Worm (Caenorhabditis elegans): ENCODE results near the gene T14F9.2.

T14F9.2 gene

DNA sequence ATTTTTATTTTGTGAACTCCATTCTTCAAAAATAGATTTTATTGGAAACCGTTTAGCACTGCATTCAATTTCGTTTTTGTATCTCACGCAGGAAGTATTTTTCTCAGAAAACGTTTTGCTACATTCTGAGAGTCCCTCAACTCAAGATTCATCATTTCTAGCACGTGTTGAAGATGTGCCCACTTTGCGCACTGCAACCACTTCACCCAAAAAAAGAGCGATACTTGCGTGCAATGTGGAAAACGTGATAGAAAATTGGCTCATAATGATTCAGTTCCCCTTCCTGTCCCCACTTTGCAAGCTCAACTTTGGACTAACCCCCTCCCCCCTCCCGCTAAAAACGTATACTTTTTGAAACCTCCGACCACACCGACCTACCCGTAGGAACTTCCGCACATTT is 30.9 kb downstream of the T14F9.2 start:
- TF ChIP-seq lsy-2 (tag; optimal IDR thresholded peaks at IDR 0.05) (no peak), gmeb-1 (tag; optimal IDR thresholded peaks at IDR 0.05) (no peak), unc-55 (GFP tag; optimal IDR thresholded peaks at IDR 0.05) (no peak), mdl-1 (tag; optimal IDR thresholded peaks at IDR 0.05) (peak in 1 of 2 experiments; percentile 7)

ce11 chrX:2266366-2266765 is 32.2 kb downstream of the T14F9.2 start:
- TF ChIP-seq C34F6.9 (tag; optimal IDR thresholded peaks at IDR 0.05): no peak
- TF ChIP-seq unc-55 (GFP tag; optimal IDR thresholded peaks at IDR 0.05): peak; percentile 36
- peak; percentile 43 for TF ChIP-seq mab-5 (tag; optimal IDR thresholded peaks at IDR 0.05)

ce11 chrX:2266777-2267176 is 32.7 kb downstream of the T14F9.2 start:
- no peak for TF ChIP-seq nhr-237 (tag; optimal IDR thresholded peaks at IDR 0.05)
- no peak for TF ChIP-seq dmd-4 (tag; optimal IDR thresholded peaks at IDR 0.05)
- no peak for TF ChIP-seq egl-27 (tag; optimal IDR thresholded peaks at IDR 0.05)
- no peak for TF ChIP-seq nhr-129 (tag; optimal IDR thresholded peaks at IDR 0.05)
- no peak for TF ChIP-seq nhr-25 (tag; optimal IDR thresholded peaks at IDR 0.05)
- TF ChIP-seq unc-55 (GFP tag; optimal IDR thresholded peaks at IDR 0.05): no peak
- no peak for TF ChIP-seq ceh-16 (tag; optimal IDR thresholded peaks at IDR 0.05)
- TF ChIP-seq unc-39 (tag; optimal IDR thresholded peaks at IDR 0.05): no peak
- no peak for TF ChIP-seq unc-62 (GFP tag; optimal IDR thresholded peaks at IDR 0.05)
- TF ChIP-seq ama-1 (optimal IDR thresholded peaks at IDR 0.05): no peak
- TF ChIP-seq nhr-77 (tag; optimal IDR thresholded peaks at IDR 0.05): no peak
- no peak for TF ChIP-seq lin-13 (GFP tag; optimal IDR thresholded peaks at IDR 0.05)
- no peak for TF ChIP-seq sma-3 (GFP tag; optimal IDR thresholded peaks at IDR 0.05)
- no peak for TF ChIP-seq alr-1 (tag; optimal IDR thresholded peaks at IDR 0.05)
- TF ChIP-seq mab-5 (tag; optimal IDR thresholded peaks at IDR 0.05): no peak
- no peak for TF ChIP-seq nhr-6 (tag; optimal IDR thresholded peaks at IDR 0.05)

ce11 chrX:2267956-2268355 is 33.8 kb downstream of the T14F9.2 start, which contains the start of gene AH9.6:
Gene AH9.6, minus strand, starts transcription at chrX:2268138.
- TF ChIP-seq unc-55 (GFP tag; optimal IDR thresholded peaks at IDR 0.05) (peak; percentile 5), nhr-11 (tag; optimal IDR thresholded peaks at IDR 0.05) (no peak)

- peak; percentile 29 for TF ChIP-seq sma-9 (GFP tag; optimal IDR thresholded peaks at IDR 0.05)
- no peak for TF ChIP-seq sma-9 (tag; optimal IDR thresholded peaks at IDR 0.05)
- TF ChIP-seq nhr-237 (tag; optimal IDR thresholded peaks at IDR 0.05): no peak
- TF ChIP-seq nhr-23 (tag; optimal IDR thresholded peaks at IDR 0.05): no peak
- TF ChIP-seq nhr-77 (tag; optimal IDR thresholded peaks at IDR 0.05): no peak
These were observed 37.3 kb downstream of the T14F9.2 start for ce11 chrX:2271429-2271828.

DNA sequence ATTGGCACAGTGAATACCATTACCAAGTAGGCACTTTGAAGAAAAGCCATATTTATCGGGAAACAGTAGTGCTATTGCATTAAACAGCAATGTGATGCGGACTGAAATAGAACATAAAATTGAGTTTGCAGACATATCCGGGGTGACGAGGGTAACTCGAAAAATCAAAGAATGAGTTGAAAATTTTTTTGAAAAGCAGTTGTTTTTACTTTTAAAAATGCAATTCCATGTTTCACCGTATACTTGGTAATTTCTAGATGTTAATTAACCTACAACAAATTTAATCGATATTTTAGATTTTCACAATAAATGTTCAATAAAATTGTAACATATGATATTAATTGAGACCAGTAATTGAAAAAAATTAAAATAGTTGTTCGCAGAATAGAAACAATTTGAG is 40.1 kb downstream of the T14F9.2 start, which contains the start of gene AH9.4:
Gene AH9.4 (minus strand): TSS at position 101 of the 400 bp plus-strand sequence.
- TF ChIP-seq ceh-16 (tag; optimal IDR thresholded peaks at IDR 0.05) (no peak), mbf-1 (tag; optimal IDR thresholded peaks at IDR 0.05) (no peak), unc-39 (tag; optimal IDR thresholded peaks at IDR 0.05) (no peak), fos-1 (tag; optimal IDR thresholded peaks at IDR 0.05) (no peak), ZK546.5 (tag; optimal IDR thresholded peaks at IDR 0.05) (no peak), sma-3 (GFP tag; optimal IDR thresholded peaks at IDR 0.05) (no peak), lin-11 (tag; optimal IDR thresholded peaks at IDR 0.05) (no peak), elt-1 (tag; optimal IDR thresholded peaks at IDR 0.05) (no peak), crh-2 (tag; optimal IDR thresholded peaks at IDR 0.05) (no peak), nhr-12 (tag; optimal IDR thresholded peaks at IDR 0.05) (no peak), F13H6.1 (tag; optimal IDR thresholded peaks at IDR 0.05) (no peak), lin-39 (tag; optimal IDR thresholded peaks at IDR 0.05) (no peak)

DNA sequence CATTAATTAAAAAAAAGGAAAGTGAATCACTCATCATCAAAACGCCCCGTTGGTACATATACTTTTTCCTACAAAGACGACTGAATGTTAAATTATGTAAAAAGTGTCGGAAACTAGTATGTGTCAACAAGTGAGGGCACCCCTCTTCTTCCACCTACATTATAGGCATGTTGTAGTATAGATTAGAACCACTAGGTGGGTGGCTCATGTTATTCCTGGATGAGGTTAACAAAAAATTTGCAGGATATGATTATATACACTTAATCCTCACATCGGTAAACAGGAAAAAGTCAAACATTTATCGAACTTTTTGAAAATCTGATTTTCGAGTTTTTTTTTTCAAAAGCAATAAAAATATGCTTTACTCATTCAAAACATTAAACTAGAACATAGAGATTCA is 41.9 kb downstream of the T14F9.2 start:
- TF ChIP-seq blmp-1 (tag; optimal IDR thresholded peaks at IDR 0.05; ENCODE audit: insufficient read depth) (no peak), nhr-10 (tag; optimal IDR thresholded peaks at IDR 0.05) (no peak), nhr-12 (tag; optimal IDR thresholded peaks at IDR 0.05) (no peak), ama-1 (optimal IDR thresholded peaks at IDR 0.05) (no peak), ztf-1 (GFP tag; conservative IDR thresholded peaks at IDR 0.05) (no peak), skn-1 (tag; optimal IDR thresholded peaks at IDR 0.05) (no peak), nhr-21 (tag; optimal IDR thresholded peaks at IDR 0.05) (no peak), unc-39 (tag; optimal IDR thresholded peaks at IDR 0.05) (no peak), dmd-4 (tag; optimal IDR thresholded peaks at IDR 0.05) (no peak), sma-3 (GFP tag; optimal IDR thresholded peaks at IDR 0.05) (no peak), alr-1 (tag; optimal IDR thresholded peaks at IDR 0.05) (no peak), nhr-129 (tag; optimal IDR thresholded peaks at IDR 0.05) (no peak), ceh-16 (tag; optimal IDR thresholded peaks at IDR 0.05) (no peak), ceh-82 (tag; optimal IDR thresholded peaks at IDR 0.05) (no peak), nhr-77 (tag; optimal IDR thresholded peaks at IDR 0.05) (no peak), zag-1 (tag; optimal IDR thresholded peaks at IDR 0.05) (no peak), elt-1 (tag; optimal IDR thresholded peaks at IDR 0.05) (no peak), snpc-4 (tag; optimal IDR thresholded peaks at IDR 0.05) (no peak), gmeb-1 (tag; optimal IDR thresholded peaks at IDR 0.05) (no peak)

All from whole organism, L2 larva.